Fruit fly (Drosophila melanogaster) whole organism, embryonic: ENCODE results near the gene Sec3.
A peak's percentile ranks its signal among the peaks of the same experiment; 100 is the strongest.

Source experiments
- CG10543 ChIP-seq: fragments of 200-800 bp; sonication (Bioruptor generic); optimal IDR thresholded peaks from 3 replicates; lab custom pipeline; 2017; ENCODE audit warnings: missing biosample characterization, mild to moderate bottlenecking, missing genetic modification characterization, moderate library complexity
- CG11247 ChIP-seq: fragments of 200-800 bp; sonication (Bioruptor generic); IDR thresholded peaks from 2 replicates; pipeline ENCODE4 v1.3.6; 2022; ENCODE audit warnings: missing biosample characterization, missing genetic modification characterization
- CG12659 ChIP-seq: fragments of 200-800 bp; sonication (Bioruptor generic); optimal IDR thresholded peaks from 3 replicates; lab custom pipeline; 2017; ENCODE audit warnings: mild to moderate bottlenecking, missing biosample characterization, missing genetic modification reagents, missing genetic modification characterization
- CG12769 ChIP-seq: fragments of 200-800 bp; sonication (Bioruptor generic); optimal IDR thresholded peaks from 2 replicates; lab custom pipeline; 2019; ENCODE audit warnings: missing biosample characterization, mild to moderate bottlenecking, missing genetic modification characterization, moderate library complexity
- CG13894 ChIP-seq: fragments of 200-800 bp; sonication (Bioruptor generic); optimal IDR thresholded peaks from 3 replicates; lab custom pipeline; 2018; ENCODE audit warnings: missing biosample characterization, mild to moderate bottlenecking, missing genetic modification characterization, moderate library complexity
- CG15479 ChIP-seq: fragments of 200-800 bp; sonication (Bioruptor generic); optimal IDR thresholded peaks from 3 replicates; lab custom pipeline; 2019; ENCODE audit warnings: missing biosample characterization, mild to moderate bottlenecking, missing genetic modification characterization, moderate library complexity
- CG16815 ChIP-seq: fragments of 200-800 bp; sonication (Bioruptor generic); optimal IDR thresholded peaks from 3 replicates; lab custom pipeline; 2017; ENCODE audit warnings: missing biosample characterization, mild to moderate bottlenecking, missing genetic modification characterization
- CG1832 ChIP-seq: fragments of 200-800 bp; sonication (Bioruptor generic); optimal IDR thresholded peaks from 2 replicates; lab custom pipeline; 2017; ENCODE audit warnings: missing biosample characterization, mild to moderate bottlenecking, missing genetic modification characterization, inconsistent platforms
- CG18599 ChIP-seq: fragments of 200-800 bp; sonication (Bioruptor generic); optimal IDR thresholded peaks from 3 replicates; lab custom pipeline; 2017; ENCODE audit warnings: missing biosample characterization, missing genetic modification characterization, mild to moderate bottlenecking, moderate library complexity, missing genetic modification reagents
- CG30431 ChIP-seq: fragments of 200-800 bp; sonication (Bioruptor generic); optimal IDR thresholded peaks from 2 replicates; lab custom pipeline; 2017; ENCODE audit warnings: missing biosample characterization, missing genetic modification characterization
- CG31224 ChIP-seq: fragments of 200-800 bp; sonication (Bioruptor generic); IDR thresholded peaks from 2 replicates; pipeline ENCODE4 v1.3.6; 2022; ENCODE audit warnings: missing biosample characterization, missing genetic modification characterization
- CG32532 ChIP-seq: fragments of 200-800 bp; sonication (Bioruptor generic); IDR thresholded peaks from 2 replicates; pipeline ENCODE4 v1.3.6; 2022; ENCODE audit warnings: missing biosample characterization, missing genetic modification characterization
- CG5180 ChIP-seq: fragments of 200-800 bp; sonication (Bioruptor generic); optimal IDR thresholded peaks from 3 replicates; lab custom pipeline; 2017; ENCODE audit warnings: missing biosample characterization, missing genetic modification characterization, mild to moderate bottlenecking, moderate library complexity, missing genetic modification reagents
- CG6683 ChIP-seq: fragments of 200-800 bp; sonication (Bioruptor generic); optimal IDR thresholded peaks from 2 replicates; lab custom pipeline; 2017; ENCODE audit warnings: missing biosample characterization, mild to moderate bottlenecking, missing genetic modification characterization, missing genetic modification reagents
- CG7839 ChIP-seq: fragments of 200-800 bp; sonication (Bioruptor generic); optimal IDR thresholded peaks from 3 replicates; lab custom pipeline; 2018; ENCODE audit warnings: missing biosample characterization, mild to moderate bottlenecking, missing genetic modification characterization, moderate library complexity
- CG8290 ChIP-seq, 3 experiments: fragments of 200-800 bp; sonication (Bioruptor generic); optimal IDR thresholded peaks; 2 replicates each; lab custom pipeline; 2016 to 2019; ENCODE audit warnings: missing biosample characterization in 3 of 3, missing genetic modification characterization in 3 of 3, mild to moderate bottlenecking in 2 of 3, moderate library complexity in 1 of 3
- CG9797 ChIP-seq: fragments of 200-800 bp; sonication (Bioruptor generic); optimal IDR thresholded peaks from 3 replicates; lab custom pipeline; 2018; ENCODE audit warnings: missing biosample characterization, mild to moderate bottlenecking, missing genetic modification characterization
- Deaf1 ChIP-seq: fragments of 200-800 bp; optimal IDR thresholded peaks from 3 replicates; lab custom pipeline; 2019; ENCODE audit warnings: missing biosample characterization, mild to moderate bottlenecking, missing genetic modification characterization, moderate library complexity
- Hmx ChIP-seq: fragments of 200-800 bp; sonication (Bioruptor generic); optimal IDR thresholded peaks from 2 replicates; lab custom pipeline; 2016; ENCODE audit warnings: missing biosample characterization, missing genetic modification characterization
- Lim3 ChIP-seq: fragments of 200-800 bp; sonication (Bioruptor generic); IDR thresholded peaks from 2 replicates; pipeline ENCODE4 v1.3.6; 2022; ENCODE audit warnings: missing biosample characterization, missing genetic modification characterization
- Med ChIP-seq: fragments of 200-800 bp; sonication (Bioruptor generic); peaks from one replicate; lab custom pipeline; 2016; ENCODE audit warnings: missing biosample characterization, missing genetic modification characterization, mild to moderate bottlenecking, inconsistent platforms, moderate library complexity
- NFAT ChIP-seq: fragments of 200-800 bp; sonication (Bioruptor generic); IDR thresholded peaks from 2 replicates; pipeline ENCODE4 v1.3.6; 2022; ENCODE audit warnings: missing biosample characterization, missing genetic modification characterization
- Usf ChIP-seq: fragments of 200-800 bp; sonication (Bioruptor generic); optimal IDR thresholded peaks from 2 replicates; lab custom pipeline; 2017; ENCODE audit warnings: missing genotype, missing biosample characterization, missing genetic modification characterization
- abd-A ChIP-seq: fragments of 200-800 bp; sonication (Bioruptor generic); optimal IDR thresholded peaks from 3 replicates; lab custom pipeline; 2019; ENCODE audit warnings: missing biosample characterization, mild to moderate bottlenecking, missing genetic modification characterization, moderate library complexity
- aop ChIP-seq: fragments of 200-800 bp; sonication (Bioruptor generic); IDR thresholded peaks from 2 replicates; pipeline ENCODE4 v1.3.6; 2022; ENCODE audit warnings: missing biosample characterization, missing genetic modification characterization
- ase ChIP-seq: fragments of 200-800 bp; sonication (Bioruptor generic); IDR thresholded peaks from 3 replicates; pipeline ENCODE4 v1.3.6; 2022; ENCODE audit warnings: missing biosample characterization, missing genetic modification characterization
- bcd ChIP-seq: fragments of 200-800 bp; sonication (Bioruptor generic); optimal IDR thresholded peaks from 2 replicates; lab custom pipeline; 2017; ENCODE audit warnings: missing biosample characterization, mild to moderate bottlenecking, missing genetic modification characterization
- cas ChIP-seq: fragments of 200-800 bp; sonication (Bioruptor generic); IDR thresholded peaks from 2 replicates; pipeline ENCODE4 v1.3.6; 2022; ENCODE audit warnings: missing biosample characterization, missing genetic modification characterization
- cg ChIP-seq: fragments of 200-800 bp; sonication (Bioruptor generic); optimal IDR thresholded peaks from 3 replicates; lab custom pipeline; 2019; ENCODE audit warnings: missing biosample characterization, mild to moderate bottlenecking, missing genetic modification characterization, moderate library complexity
- chn ChIP-seq: fragments of 200-800 bp; sonication (Bioruptor generic); optimal IDR thresholded peaks from 2 replicates; lab custom pipeline; 2016; ENCODE audit warnings: missing biosample characterization, missing genetic modification characterization
- esg ChIP-seq: fragments of 200-800 bp; sonication (Bioruptor generic); conservative IDR thresholded peaks from 2 replicates; pipeline ENCODE4 v1.3.6; 2022; ENCODE audit warnings: missing biosample characterization, missing genetic modification characterization
- ewg ChIP-seq: fragments of 200-800 bp; sonication (Bioruptor generic); optimal IDR thresholded peaks from 3 replicates; lab custom pipeline; 2017; ENCODE audit warnings: mild to moderate bottlenecking, missing biosample characterization, missing genetic modification reagents, missing genetic modification characterization
- fd102C ChIP-seq: fragments of 200-800 bp; sonication (Bioruptor generic); optimal IDR thresholded peaks from 2 replicates; lab custom pipeline; 2018; ENCODE audit warnings: missing biosample characterization, mild to moderate bottlenecking, missing genetic modification characterization, moderate library complexity
- ken ChIP-seq: fragments of 200-800 bp; sonication (Bioruptor generic); IDR thresholded peaks from 3 replicates; pipeline ENCODE4 v1.3.6; 2022; ENCODE audit warnings: missing biosample characterization, missing genetic modification characterization
- kni ChIP-seq: fragments of 200-800 bp; sonication (Bioruptor generic); optimal IDR thresholded peaks from 3 replicates; lab custom pipeline; 2017; ENCODE audit warnings: mild to moderate bottlenecking, missing biosample characterization, missing genetic modification reagents, missing genetic modification characterization
- lab ChIP-seq: fragments of 200-800 bp; sonication (Bioruptor generic); optimal IDR thresholded peaks from 3 replicates; lab custom pipeline; 2017; ENCODE audit warnings: missing biosample characterization, missing genetic modification characterization, mild to moderate bottlenecking, moderate library complexity, missing genetic modification reagents
- onecut ChIP-seq: fragments of 200-800 bp; sonication (Bioruptor generic); IDR thresholded peaks from 2 replicates; pipeline ENCODE4 v1.3.6; 2022; ENCODE audit warnings: missing biosample characterization, missing genetic modification characterization
- pros ChIP-seq: fragments of 200-800 bp; sonication (Bioruptor generic); optimal IDR thresholded peaks from 3 replicates; lab custom pipeline; 2019; ENCODE audit warnings: missing biosample characterization, mild to moderate bottlenecking, missing genetic modification characterization, moderate library complexity
- ranshi ChIP-seq: fragments of 200-800 bp; sonication (Bioruptor generic); IDR thresholded peaks from 2 replicates; pipeline ENCODE4 v1.3.6; 2022; ENCODE audit warnings: missing biosample characterization, missing genetic modification characterization
- schlank ChIP-seq: fragments of 200-800 bp; sonication (Bioruptor generic); optimal IDR thresholded peaks from 2 replicates; lab custom pipeline; 2018; ENCODE audit warnings: missing biosample characterization, mild to moderate bottlenecking, missing genetic modification characterization
- scrt ChIP-seq: fragments of 200-800 bp; sonication (Bioruptor generic); optimal IDR thresholded peaks from 2 replicates; lab custom pipeline; 2018; ENCODE audit warnings: missing biosample characterization, mild to moderate bottlenecking, missing genetic modification characterization, moderate library complexity
- sens ChIP-seq: fragments of 200-800 bp; sonication (Bioruptor generic); peaks from one replicate; lab custom pipeline; 2016; ENCODE audit warnings: missing biosample characterization, missing genetic modification characterization
- stc ChIP-seq: fragments of 200-800 bp; sonication (Bioruptor generic); IDR thresholded peaks from 2 replicates; pipeline ENCODE4 v1.3.6; 2022; ENCODE audit warnings: missing biosample characterization, missing genetic modification characterization
- tio ChIP-seq: fragments of 200-800 bp; sonication (Bioruptor generic); optimal IDR thresholded peaks from 2 replicates; lab custom pipeline; 2017; ENCODE audit warnings: missing biosample characterization, missing genetic modification characterization, inconsistent platforms
- unpg ChIP-seq: fragments of 200-800 bp; sonication (Bioruptor generic); optimal IDR thresholded peaks from 3 replicates; lab custom pipeline; 2018; ENCODE audit warnings: missing biosample characterization, mild to moderate bottlenecking, missing genetic modification characterization, moderate library complexity
- wek ChIP-seq: fragments of 200-800 bp; sonication (Bioruptor generic); optimal IDR thresholded peaks from 3 replicates; lab custom pipeline; 2018; ENCODE audit warnings: missing biosample characterization, mild to moderate bottlenecking, missing genetic modification characterization, moderate library complexity
- zf30C ChIP-seq: fragments of 200-800 bp; sonication (Bioruptor generic); optimal IDR thresholded peaks from 3 replicates; lab custom pipeline; 2018; ENCODE audit warnings: missing biosample characterization, mild to moderate bottlenecking, missing genetic modification characterization

Sec3 gene

dm6 chr3L:17444569-17444968 lies 19.6 kb upstream of the Sec3 start:
- TF ChIP-seq NFAT (GFP tag; lab: Robert Waterston, UW) (no peak), aop (GFP tag; lab: Robert Waterston, UW) (no peak), CG11247 (GFP tag; lab: Robert Waterston, UW) (no peak), CG6683 (GFP tag; lab: Kevin White, UChicago) (no peak), scrt (GFP tag; lab: Kevin White, UChicago) (peak; percentile 63), Lim3 (no peak), lab (GFP tag; lab: Kevin White, UChicago) (no peak), CG12769 (no peak), fd102C (no peak), bcd (GFP tag; lab: Kevin White, UChicago) (no peak), Deaf1 (tag; lab: Kevin White, UChicago) (peak; percentile 80), unpg (GFP tag; lab: Kevin White, UChicago) (no peak), ranshi (GFP tag; lab: Robert Waterston, UW) (no peak), ewg (GFP tag; lab: Kevin White, UChicago) (peak; percentile 31), ken (GFP tag; lab: Robert Waterston, UW) (0 out of 3 replicates have a peak, but pooled peaks have one; percentile 20), tio (GFP tag; lab: Kevin White, UChicago) (no peak), CG15479 (GFP tag; lab: Kevin White, UChicago) (no peak), CG12659 (GFP tag; lab: Kevin White, UChicago) (no peak), CG16815 (GFP tag; lab: Kevin White, UChicago) (no peak), CG31224 (GFP tag; lab: Robert Waterston, UW) (0 out of 2 replicates have a peak, but pooled peaks have one; percentile 20), CG13894 (peak; percentile 50), esg (no peak)
- TF ChIP-seq, all 482 proteins: peak for 6

- TF ChIP-seq ranshi (GFP tag; lab: Robert Waterston, UW) (0 out of 2 replicates have a peak, but pooled peaks have one; percentile 10), Med (peak; percentile 16), abd-A (peak; percentile 86), pros (GFP tag; lab: Kevin White, UChicago) (peak; percentile 52), sens (GFP tag; lab: Kevin White, UChicago) (peak; percentile 23), cg (GFP tag; lab: Kevin White, UChicago) (peak; percentile 37), CG13894 (peak; percentile 16), cas (no peak), CG30431 (GFP tag; lab: Kevin White, UChicago) (no peak), stc (no peak), CG7839 (no peak), CG10543 (GFP tag; lab: Kevin White, UChicago) (peak; percentile 9), Usf (GFP tag; lab: Kevin White, UChicago) (no peak)
These were observed 16.6 kb upstream of the Sec3 start for dm6 chr3L:17441602-17442001.

- no peak for TF ChIP-seq CG9797
- TF ChIP-seq chn, result no peak
- TF ChIP-seq ase, result no peak
- no peak for TF ChIP-seq CG8290 (GFP tag; optimal IDR thresholded peaks at IDR 0.05; lab: Kevin White, UChicago)
- peak in 1 of 2 experiments; percentile 5 for TF ChIP-seq CG8290 (tag; optimal IDR thresholded peaks at IDR 0.05; lab: Kevin White, UChicago)
- no peak for TF ChIP-seq schlank (tag; lab: Kevin White, UChicago)
- TF ChIP-seq scrt (GFP tag; lab: Kevin White, UChicago), result peak; percentile 91
- 0 out of 2 replicates have a peak, but pooled peaks have one; percentile 5 for TF ChIP-seq onecut
- TF ChIP-seq CG18599 (GFP tag; lab: Kevin White, UChicago), result peak; percentile 55
- TF ChIP-seq Hmx, result no peak
- TF ChIP-seq CG1832 (GFP tag; lab: Kevin White, UChicago), result no peak
- TF ChIP-seq abd-A, result peak; percentile 76
- no peak for TF ChIP-seq kni (GFP tag; lab: Kevin White, UChicago)
- TF ChIP-seq wek, result no peak
- peak; percentile 11 for TF ChIP-seq CG5180 (GFP tag; lab: Kevin White, UChicago)
- TF ChIP-seq zf30C, result no peak
- TF ChIP-seq CG32532 (GFP tag; lab: Robert Waterston, UW), result 0 out of 2 replicates have a peak, but pooled peaks have one; percentile 25
These were observed 14.0 kb upstream of the Sec3 start, which contains the start of gene CG18265 for dm6 chr3L:17438872-17439495. Gene CG18265, plus strand, starts transcription at chr3L:17439401.
